Worm (Caenorhabditis elegans) whole organism, young adult: ENCODE results near the gene hil-1.

ENCODE experiments used
- C06A6.2 ChIP-seq: fragments of 200-800 bp; sonication (Bioruptor generic); conservative IDR thresholded peaks from 2 replicates; pipeline ENCODE4 v1.3.6; 2022; ENCODE audit warnings: missing genetic modification characterization, missing compliant biosample characterization
- F10E7.11 ChIP-seq: sonication (generic microtip); optimal IDR thresholded peaks from 2 replicates; lab custom pipeline; 2017; ENCODE audit warnings: mild to moderate bottlenecking, missing genetic modification characterization, moderate library complexity, missing compliant biosample characterization
- F37B4.10 ChIP-seq: fragments of 200-800 bp; sonication (Bioruptor generic); IDR thresholded peaks from 2 replicates; pipeline ENCODE4 v1.3.6; 2022; ENCODE audit warnings: missing genetic modification characterization, missing compliant biosample characterization
- F49E8.2 ChIP-seq: sonication (generic microtip); optimal IDR thresholded peaks from 3 replicates; lab custom pipeline; 2017; ENCODE audit warnings: missing genetic modification characterization, mild to moderate bottlenecking, missing compliant biosample characterization, antibody characterized with exemption, moderate library complexity; ENCODE audit not compliant: insufficient read depth
- F52B5.7 ChIP-seq: sonication (generic microtip); optimal IDR thresholded peaks from 2 replicates; lab custom pipeline; 2016; ENCODE audit warnings: mild to moderate bottlenecking, missing genetic modification characterization, missing compliant biosample characterization
- F55B11.4 ChIP-seq: sonication (generic microtip); optimal IDR thresholded peaks from 2 replicates; lab custom pipeline; 2016; ENCODE audit warnings: missing compliant biosample characterization, missing genetic modification characterization, borderline replicate concordance; ENCODE audit not compliant: insufficient read depth
- F57A8.1 ChIP-seq: fragments of 200-800 bp; sonication (Bioruptor generic); optimal IDR thresholded peaks from 2 replicates; lab custom pipeline; 2018; ENCODE audit warnings: mild to moderate bottlenecking, missing genetic modification characterization, moderate library complexity, missing compliant biosample characterization
- Y53G8AR.9 ChIP-seq: fragments of 200-800 bp; sonication (Bioruptor generic); conservative IDR thresholded peaks from 2 replicates; pipeline ENCODE4 v1.3.6; 2022; ENCODE audit warnings: missing genetic modification reagents, missing genetic modification characterization, missing compliant biosample characterization
- Y67H2A.10 ChIP-seq: fragments of 200-800 bp; sonication (Bioruptor generic); conservative IDR thresholded peaks from 2 replicates; pipeline ENCODE4 v1.3.6; 2022; ENCODE audit warnings: missing genetic modification reagents, missing genetic modification characterization, missing compliant biosample characterization
- Y79H2A.3 ChIP-seq: fragments of 200-800 bp; sonication (Bioruptor generic); conservative IDR thresholded peaks from 2 replicates; pipeline ENCODE4 v1.3.6; 2022; ENCODE audit warnings: missing genetic modification reagents, missing genetic modification characterization, missing compliant biosample characterization
- ama-1 ChIP-seq, 3 experiments: fragments of 150-350 bp in 1 of 3; sonication (generic microtip) in 2 of 3; optimal IDR thresholded peaks; 2 replicates each; lab custom pipeline; 2014 to 2018; ENCODE audit warnings: missing biosample characterization in 2 of 3, missing genetic modification characterization in 2 of 3, missing genetic modification reagents in 2 of 3
- atf-7 ChIP-seq: sonication (generic microtip); optimal IDR thresholded peaks from 2 replicates; lab custom pipeline; 2017; ENCODE audit warnings: mild to moderate bottlenecking, missing genetic modification characterization, missing compliant biosample characterization
- athp-1 ChIP-seq: sonication (generic microtip); optimal IDR thresholded peaks from 2 replicates; lab custom pipeline; 2017; ENCODE audit warnings: mild to moderate bottlenecking, missing genetic modification characterization, missing compliant biosample characterization
- bed-1 ChIP-seq: fragments of 200-800 bp; sonication (Bioruptor generic); IDR thresholded peaks from 2 replicates; pipeline ENCODE4 v1.3.6; 2022; ENCODE audit warnings: missing genetic modification reagents, missing genetic modification characterization, missing compliant biosample characterization
- bed-2 ChIP-seq: fragments of 200-800 bp; sonication (Bioruptor generic); IDR thresholded peaks from 2 replicates; pipeline ENCODE4 v1.3.6; 2022; ENCODE audit warnings: missing genetic modification reagents, missing genetic modification characterization, missing compliant biosample characterization
- ccch-3 ChIP-seq: fragments of 200-800 bp; sonication (Bioruptor generic); optimal IDR thresholded peaks from 2 replicates; lab custom pipeline; 2018; ENCODE audit warnings: mild to moderate bottlenecking, missing genetic modification characterization, missing compliant biosample characterization
- cebp-2 ChIP-seq: fragments of 200-800 bp; sonication (Bioruptor generic); IDR thresholded peaks from 2 replicates; pipeline ENCODE4 v1.3.6; 2022; ENCODE audit warnings: missing genetic modification characterization, missing compliant biosample characterization
- ceh-100 ChIP-seq: fragments of 200-800 bp; sonication (Bioruptor generic); IDR thresholded peaks from 2 replicates; pipeline ENCODE4 v1.3.6; 2022; ENCODE audit warnings: missing genetic modification reagents, missing genetic modification characterization, missing compliant biosample characterization
- ceh-40 ChIP-seq: fragments of 200-800 bp; sonication (Bioruptor generic); IDR thresholded peaks from 2 replicates; pipeline ENCODE4 v1.3.6; 2022; ENCODE audit warnings: missing genetic modification characterization, missing compliant biosample characterization
- ceh-79 ChIP-seq: sonication (generic microtip); optimal IDR thresholded peaks from 2 replicates; lab custom pipeline; 2017; ENCODE audit warnings: mild to moderate bottlenecking, missing genetic modification characterization, missing compliant biosample characterization
- die-1 ChIP-seq: sonication (generic microtip); optimal IDR thresholded peaks from 2 replicates; lab custom pipeline; 2016; ENCODE audit warnings: missing genotype, mild to moderate bottlenecking, missing genetic modification characterization, missing compliant biosample characterization
- efl-1 ChIP-seq: fragments of 150-350 bp; optimal IDR thresholded peaks from 2 replicates; lab custom pipeline; 2014; ENCODE audit warnings: missing biosample characterization, missing genetic modification reagents, missing genetic modification characterization
- egl-18 ChIP-seq: fragments of 200-800 bp; sonication (Bioruptor generic); IDR thresholded peaks from 2 replicates; pipeline ENCODE4 v1.3.6; 2022; ENCODE audit warnings: missing genetic modification reagents, missing genetic modification characterization, missing compliant biosample characterization
- ekl-4 ChIP-seq: fragments of 200-800 bp; sonication (Bioruptor generic); IDR thresholded peaks from 2 replicates; pipeline ENCODE4 v1.3.6; 2022; ENCODE audit warnings: missing genetic modification reagents, missing genetic modification characterization, missing compliant biosample characterization
- hrde-1 ChIP-seq: sonication (generic microtip); optimal IDR thresholded peaks from 2 replicates; lab custom pipeline; 2016; ENCODE audit warnings: missing genetic modification characterization, mild to moderate bottlenecking, missing compliant biosample characterization, moderate library complexity, missing genotype, missing genetic modification reagents, borderline replicate concordance
- let-526 ChIP-seq: fragments of 200-800 bp; sonication (Bioruptor generic); IDR thresholded peaks from 2 replicates; pipeline ENCODE4 v1.3.6; 2022; ENCODE audit warnings: missing genetic modification reagents, missing genetic modification characterization, missing compliant biosample characterization
- lin-26 ChIP-seq: fragments of 200-800 bp; sonication (Bioruptor generic); IDR thresholded peaks from 2 replicates; pipeline ENCODE4 v1.3.6; 2022; ENCODE audit warnings: missing genetic modification reagents, missing genetic modification characterization, missing compliant biosample characterization
- lin-54 ChIP-seq: fragments of 200-800 bp; sonication (Bioruptor generic); optimal IDR thresholded peaks from 2 replicates; lab custom pipeline; 2018; ENCODE audit warnings: mild to moderate bottlenecking, missing genetic modification characterization, missing compliant biosample characterization
- lsl-1 ChIP-seq: fragments of 200-800 bp; sonication (Bioruptor generic); optimal IDR thresholded peaks from 2 replicates; lab custom pipeline; 2018; ENCODE audit warnings: mild to moderate bottlenecking, missing genetic modification characterization, moderate library complexity, missing compliant biosample characterization
- madf-3 ChIP-seq: fragments of 200-800 bp; sonication (Bioruptor generic); IDR thresholded peaks from 2 replicates; pipeline ENCODE4 v1.3.6; 2022; ENCODE audit warnings: missing genetic modification reagents, missing genetic modification characterization, missing compliant biosample characterization
- madf-6 ChIP-seq: fragments of 200-800 bp; sonication (Bioruptor generic); IDR thresholded peaks from 2 replicates; pipeline ENCODE4 v1.3.6; 2022; ENCODE audit warnings: missing genetic modification reagents, missing genetic modification characterization, missing compliant biosample characterization
- madf-8 ChIP-seq: fragments of 200-800 bp; sonication (Bioruptor generic); conservative IDR thresholded peaks from 2 replicates; pipeline ENCODE4 v1.3.6; 2022; ENCODE audit warnings: missing genetic modification reagents, missing genetic modification characterization, missing compliant biosample characterization
- mes-4 ChIP-seq: sonication (generic microtip); optimal IDR thresholded peaks from 2 replicates; lab custom pipeline; 2016; ENCODE audit warnings: missing genotype, missing genetic modification characterization, missing compliant biosample characterization
- mxl-1 ChIP-seq: sonication (generic microtip); optimal IDR thresholded peaks from 2 replicates; lab custom pipeline; 2016; ENCODE audit warnings: missing genetic modification characterization, missing compliant biosample characterization
- nhr-120 ChIP-seq: fragments of 200-800 bp; sonication (Bioruptor generic); IDR thresholded peaks from 2 replicates; pipeline ENCODE4 v1.3.6; 2022; ENCODE audit warnings: missing genetic modification characterization, missing compliant biosample characterization
- rcor-1 ChIP-seq: fragments of 200-800 bp; sonication (Bioruptor generic); IDR thresholded peaks from 2 replicates; pipeline ENCODE4 v1.3.6; 2022; ENCODE audit warnings: missing genetic modification reagents, missing genetic modification characterization, missing compliant biosample characterization
- repo-1 ChIP-seq: sonication (generic microtip); optimal IDR thresholded peaks from 2 replicates; lab custom pipeline; 2017; ENCODE audit warnings: mild to moderate bottlenecking, missing genetic modification characterization, missing compliant biosample characterization
- sea-2 ChIP-seq: fragments of 200-800 bp; sonication (Bioruptor generic); IDR thresholded peaks from 2 replicates; pipeline ENCODE4 v1.3.6; 2022; ENCODE audit warnings: missing genetic modification characterization, missing compliant biosample characterization
- snpc-1.1 ChIP-seq: sonication (generic microtip); optimal IDR thresholded peaks from 2 replicates; lab custom pipeline; 2017; ENCODE audit warnings: missing genetic modification characterization, mild to moderate bottlenecking, missing compliant biosample characterization, antibody characterized with exemption, moderate library complexity, missing genotype, missing genetic modification reagents; ENCODE audit not compliant: insufficient read depth
- snpc-3.4 ChIP-seq: sonication (generic microtip); optimal IDR thresholded peaks from 2 replicates; lab custom pipeline; 2017; ENCODE audit warnings: missing genetic modification characterization, mild to moderate bottlenecking, missing compliant biosample characterization, antibody characterized with exemption, moderate library complexity, missing genotype, missing genetic modification reagents
- somi-1 ChIP-seq: fragments of 200-800 bp; sonication (Bioruptor generic); optimal IDR thresholded peaks from 2 replicates; lab custom pipeline; 2018; ENCODE audit warnings: mild to moderate bottlenecking, missing genetic modification characterization, missing compliant biosample characterization
- sptf-2 ChIP-seq: fragments of 200-800 bp; sonication (Bioruptor generic); optimal IDR thresholded peaks from 2 replicates; lab custom pipeline; 2018; ENCODE audit warnings: mild to moderate bottlenecking, missing genetic modification characterization, missing compliant biosample characterization
- ztf-18 ChIP-seq: sonication (generic microtip); optimal IDR thresholded peaks from 2 replicates; lab custom pipeline; 2016; ENCODE audit warnings: missing genotype, mild to moderate bottlenecking, missing genetic modification characterization, missing compliant biosample characterization
- ztf-25 ChIP-seq: fragments of 200-800 bp; sonication (Bioruptor generic); IDR thresholded peaks from 2 replicates; pipeline ENCODE4 v1.3.6; 2022; ENCODE audit warnings: missing genetic modification reagents, missing genetic modification characterization, missing compliant biosample characterization

The hil-1 gene

ce11 chrV:14999485-15000023 is 50.0 kb downstream of the hil-1 start, which contains the start of gene T01C3.11 (continued):
- TF ChIP-seq ccch-3 (GFP tag; lab: Kevin White, UChicago) (no peak), lsl-1 (GFP tag; lab: Kevin White, UChicago) (no peak), nhr-120 (GFP tag; lab: Robert Waterston, UW) (no peak), somi-1 (GFP tag; lab: Kevin White, UChicago) (no peak), F49E8.2 (tag; lab: Kevin White, UChicago) (peak; percentile 68), repo-1 (tag; lab: Kevin White, UChicago) (no peak), madf-6 (GFP tag; lab: Robert Waterston, UW) (peak; percentile 57), hrde-1 (tag; lab: Kevin White, UChicago) (peak; percentile 84), madf-3 (GFP tag; lab: Robert Waterston, UW) (peak; percentile 82; the same call in 1 of the 2 replicates), snpc-3.4 (tag; lab: Kevin White, UChicago) (peak; percentile 50), ceh-40 (GFP tag; lab: Robert Waterston, UW) (0 out of 2 replicates have a peak, but pooled peaks have one; percentile 11), ztf-18 (tag; lab: Kevin White, UChicago) (no peak), F55B11.4 (tag; lab: Kevin White, UChicago) (no peak), F57A8.1 (GFP tag; lab: Kevin White, UChicago) (no peak), mxl-1 (tag; lab: Kevin White, UChicago) (no peak), sea-2 (GFP tag; lab: Robert Waterston, UW) (no peak), lin-54 (GFP tag; lab: Kevin White, UChicago) (peak; percentile 25), bed-1 (GFP tag; lab: Robert Waterston, UW) (no peak), athp-1 (peak; percentile 34), ekl-4 (GFP tag; lab: Robert Waterston, UW) (peak; percentile 56; the same call in 1 of the 2 replicates), lin-26 (no peak)

ce11 chrV:15000055-15000704 is 50.6 kb downstream of the hil-1 start, which contains the start of gene rps-16:
rps-16 (minus strand) TSS chrV:15000541.
- TF ChIP-seq sptf-2, result no peak
- TF ChIP-seq F55B11.4 (tag; lab: Kevin White, UChicago), result no peak
- no peak for TF ChIP-seq mes-4 (tag; lab: Kevin White, UChicago)
- TF ChIP-seq F52B5.7 (tag; lab: Kevin White, UChicago), result no peak
- TF ChIP-seq cebp-2 (GFP tag; lab: Robert Waterston, UW), result peak; percentile 87; the same call in 1 of the 2 replicates
- TF ChIP-seq Y53G8AR.9 (GFP tag; lab: Robert Waterston, UW), result peak; percentile 77; the same call in 1 of the 2 replicates
- TF ChIP-seq ama-1 (optimal IDR thresholded peaks at IDR 0.05; lab: Kevin White, UChicago), result no peak
- peak; percentile 29 to 80 for TF ChIP-seq ama-1 (GFP tag; optimal IDR thresholded peaks at IDR 0.05; lab: Kevin White, UChicago)
- no peak for TF ChIP-seq ztf-25 (GFP tag; lab: Robert Waterston, UW)
- TF ChIP-seq let-526 (GFP tag; lab: Robert Waterston, UW), result no peak
- peak; percentile 81 for TF ChIP-seq ceh-100 (GFP tag; lab: Robert Waterston, UW)
- TF ChIP-seq snpc-3.4 (tag; lab: Kevin White, UChicago), result peak; percentile 44
- TF ChIP-seq madf-6 (GFP tag; lab: Robert Waterston, UW), result peak; percentile 80
- TF ChIP-seq Y67H2A.10 (GFP tag; lab: Robert Waterston, UW), result no peak
- no peak for TF ChIP-seq egl-18 (GFP tag; lab: Robert Waterston, UW)
- TF ChIP-seq lin-54 (GFP tag; lab: Kevin White, UChicago), result peak; percentile 39
- peak; percentile 15 for TF ChIP-seq die-1 (tag; lab: Kevin White, UChicago)
- TF ChIP-seq F37B4.10 (GFP tag; lab: Robert Waterston, UW), result no peak
- peak; percentile 35 for TF ChIP-seq F57A8.1 (GFP tag; lab: Kevin White, UChicago)
- peak; percentile 21 for TF ChIP-seq F10E7.11 (tag; lab: Kevin White, UChicago)
- peak; percentile 76 for TF ChIP-seq hrde-1 (tag; lab: Kevin White, UChicago)
- TF ChIP-seq rcor-1, result peak; percentile 80
- peak; percentile 62 for TF ChIP-seq atf-7 (tag; lab: Kevin White, UChicago)
- peak; percentile 3 for TF ChIP-seq efl-1 (GFP tag; lab: Kevin White, UChicago)
- TF ChIP-seq C06A6.2, result no peak
- peak; percentile 28 for TF ChIP-seq ceh-79
- TF ChIP-seq bed-2 (GFP tag; lab: Robert Waterston, UW), result 0 out of 2 replicates have a peak, but pooled peaks have one; percentile 31
- TF ChIP-seq snpc-1.1 (tag; lab: Kevin White, UChicago), result peak; percentile 49
- TF ChIP-seq Y79H2A.3, result no peak
- no peak for TF ChIP-seq madf-8 (GFP tag; lab: Robert Waterston, UW)
